Fruit fly (Drosophila melanogaster) whole organism, embryonic: ENCODE measurements around the gene CG15208.

ENCODE experiments used
- Atf-2 ChIP-seq: fragments of 200-800 bp; sonication (Bioruptor generic); optimal IDR thresholded peaks from 2 replicates; lab custom pipeline; 2016; ENCODE audit warnings: missing biosample characterization, missing genetic modification characterization
- CG10209 ChIP-seq: fragments of 200-800 bp; sonication (Bioruptor generic); optimal IDR thresholded peaks from 3 replicates; lab custom pipeline; 2017; ENCODE audit warnings: missing biosample characterization, mild to moderate bottlenecking, missing genetic modification characterization, missing genetic modification reagents
- CG10431 ChIP-seq: fragments of 200-800 bp; sonication (Bioruptor generic); optimal IDR thresholded peaks from 3 replicates; lab custom pipeline; 2018; ENCODE audit warnings: missing biosample characterization, mild to moderate bottlenecking, missing genetic modification characterization
- CG12071 ChIP-seq: fragments of 200-800 bp; sonication (Bioruptor generic); optimal IDR thresholded peaks from 3 replicates; lab custom pipeline; 2018; ENCODE audit warnings: missing biosample characterization, mild to moderate bottlenecking, missing genetic modification characterization
- CG12236 ChIP-seq: fragments of 200-800 bp; sonication (Bioruptor generic); optimal IDR thresholded peaks from 2 replicates; lab custom pipeline; 2016; ENCODE audit warnings: missing biosample characterization, missing genetic modification characterization
- CG15479 ChIP-seq: fragments of 200-800 bp; sonication (Bioruptor generic); optimal IDR thresholded peaks from 3 replicates; lab custom pipeline; 2019; ENCODE audit warnings: missing biosample characterization, mild to moderate bottlenecking, missing genetic modification characterization, moderate library complexity
- CG15696 ChIP-seq: fragments of 200-800 bp; sonication (Bioruptor generic); optimal IDR thresholded peaks from 2 replicates; lab custom pipeline; 2019; ENCODE audit warnings: missing biosample characterization, mild to moderate bottlenecking, missing genetic modification characterization, moderate library complexity
- CG2678 ChIP-seq: fragments of 200-800 bp; sonication (Bioruptor generic); optimal IDR thresholded peaks from 3 replicates; lab custom pipeline; 2019; ENCODE audit warnings: missing biosample characterization, mild to moderate bottlenecking, missing genetic modification characterization, moderate library complexity
- CG31224 ChIP-seq: fragments of 200-800 bp; sonication (Bioruptor generic); IDR thresholded peaks from 2 replicates; pipeline ENCODE4 v1.3.6; 2022; ENCODE audit warnings: missing biosample characterization, missing genetic modification characterization
- CG3726 ChIP-seq: fragments of 200-800 bp; sonication (Bioruptor generic); IDR thresholded peaks from 3 replicates; pipeline ENCODE4, ENCODE4 v1.3.6; 2022; ENCODE audit warnings: missing biosample characterization, missing genetic modification characterization
- CG42726 ChIP-seq: fragments of 200-800 bp; sonication (Bioruptor generic); IDR thresholded peaks from 2 replicates; pipeline ENCODE4 v1.3.6; 2022; ENCODE audit warnings: missing biosample characterization, missing genetic modification characterization; ENCODE audit not compliant: partially characterized antibody
- CG6254 ChIP-seq: fragments of 200-800 bp; sonication (Bioruptor generic); optimal IDR thresholded peaks from 3 replicates; lab custom pipeline; 2017; ENCODE audit warnings: mild to moderate bottlenecking, missing biosample characterization, missing genetic modification reagents, missing genetic modification characterization
- CG7963 ChIP-seq: fragments of 200-800 bp; sonication (Bioruptor generic); IDR thresholded peaks from 3 replicates; pipeline ENCODE4 v1.3.6; 2022; ENCODE audit warnings: missing biosample characterization, missing genetic modification characterization; ENCODE audit not compliant: partially characterized antibody
- CG8478 ChIP-seq: fragments of >200 bp; optimal IDR thresholded peaks from 2 replicates; lab custom pipeline; 2018
- CG8944 ChIP-seq: fragments of 200-800 bp; sonication (Bioruptor generic); optimal IDR thresholded peaks from 3 replicates; lab custom pipeline; 2016; ENCODE audit warnings: missing biosample characterization, missing genetic modification characterization
- Camta ChIP-seq: fragments of 200-800 bp; sonication (Bioruptor generic); optimal IDR thresholded peaks from 2 replicates; lab custom pipeline; 2016; ENCODE audit warnings: missing biosample characterization, missing genetic modification characterization
- CkIIα-i1 ChIP-seq: fragments of 200-800 bp; sonication (Bioruptor generic); IDR thresholded peaks from 2 replicates; pipeline ENCODE4 v1.3.6; 2022; ENCODE audit warnings: missing biosample characterization, missing genetic modification characterization
- D ChIP-seq, 2 experiments: fragments of 200-800 bp in 1 of 2; fragments of >200 bp in 1 of 2; sonication (Bioruptor generic) in 1 of 2; optimal IDR thresholded peaks; 2 replicates in 1 of 2; 3 replicates in 1 of 2; lab custom pipeline; 2017; ENCODE audit warnings: mild to moderate bottlenecking in 1 of 2, missing biosample characterization in 1 of 2, missing genetic modification characterization in 1 of 2, missing genetic modification reagents in 1 of 2
- Deaf1 ChIP-seq: fragments of 200-800 bp; optimal IDR thresholded peaks from 3 replicates; lab custom pipeline; 2019; ENCODE audit warnings: missing biosample characterization, mild to moderate bottlenecking, missing genetic modification characterization, moderate library complexity
- Doc3 ChIP-seq: fragments of 200-800 bp; sonication (Bioruptor generic); IDR thresholded peaks from 3 replicates; pipeline ENCODE4 v1.3.6; 2022; ENCODE audit warnings: missing biosample characterization, missing genetic modification characterization; ENCODE audit not compliant: partially characterized antibody
- E2f1 ChIP-seq: fragments of 200-800 bp; sonication (Bioruptor generic); IDR thresholded peaks from 2 replicates; pipeline ENCODE4 v1.3.6; 2022; ENCODE audit warnings: missing biosample characterization, missing genetic modification characterization
- HLH3B ChIP-seq: fragments of 200-800 bp; sonication (Bioruptor generic); IDR thresholded peaks from 2 replicates; pipeline ENCODE4 v1.3.6; 2022; ENCODE audit warnings: missing biosample characterization, missing genetic modification characterization
- HmgZ ChIP-seq: fragments of 200-800 bp; sonication (Bioruptor generic); optimal IDR thresholded peaks from 2 replicates; lab custom pipeline; 2018; ENCODE audit warnings: missing biosample characterization, mild to moderate bottlenecking, missing genetic modification characterization
- Hr39 ChIP-seq: fragments of >200 bp; optimal IDR thresholded peaks from 2 replicates; lab custom pipeline; 2017
- Neu2 ChIP-seq: fragments of 200-800 bp; sonication (Bioruptor generic); optimal IDR thresholded peaks from 3 replicates; lab custom pipeline; 2016; ENCODE audit warnings: missing biosample characterization, missing genetic modification characterization, borderline replicate concordance
- TFAM ChIP-seq: fragments of 200-800 bp; sonication (Bioruptor generic); optimal IDR thresholded peaks from 2 replicates; lab custom pipeline; 2017; ENCODE audit warnings: missing biosample characterization, missing genetic modification characterization, inconsistent platforms
- Xbp1 ChIP-seq: fragments of 200-800 bp; sonication (Bioruptor generic); optimal IDR thresholded peaks from 3 replicates; lab custom pipeline; 2016; ENCODE audit warnings: missing biosample characterization, mild to moderate bottlenecking, missing genetic modification characterization
- caup ChIP-seq: fragments of 200-800 bp; sonication (Bioruptor generic); optimal IDR thresholded peaks from 3 replicates; lab custom pipeline; 2017; ENCODE audit warnings: missing biosample characterization, mild to moderate bottlenecking, missing genetic modification characterization, moderate library complexity; ENCODE audit not compliant: severe bottlenecking
- chm ChIP-seq: fragments of 200-800 bp; sonication (Bioruptor generic); IDR thresholded peaks from 2 replicates; pipeline ENCODE4 v1.3.6; 2022; ENCODE audit warnings: missing biosample characterization, missing genetic modification characterization
- crc ChIP-seq: fragments of 200-800 bp; sonication (Bioruptor generic); optimal IDR thresholded peaks from 2 replicates; lab custom pipeline; 2016; ENCODE audit warnings: missing biosample characterization, missing genetic modification characterization
- dm ChIP-seq: fragments of 200-800 bp; sonication (Bioruptor generic); optimal IDR thresholded peaks from 3 replicates; lab custom pipeline; 2016; ENCODE audit warnings: missing biosample characterization, missing genetic modification characterization
- esg ChIP-seq: fragments of 200-800 bp; sonication (Bioruptor generic); conservative IDR thresholded peaks from 2 replicates; pipeline ENCODE4 v1.3.6; 2022; ENCODE audit warnings: missing biosample characterization, missing genetic modification characterization
- gsb-n ChIP-seq: fragments of 200-800 bp; sonication (Bioruptor generic); optimal IDR thresholded peaks from 3 replicates; lab custom pipeline; 2018; ENCODE audit warnings: missing biosample characterization, mild to moderate bottlenecking, missing genetic modification characterization
- ham ChIP-seq: fragments of 200-800 bp; sonication (Bioruptor generic); IDR thresholded peaks from 2 replicates; pipeline ENCODE4 v1.3.6; 2022; ENCODE audit warnings: missing biosample characterization, missing genetic modification characterization
- jigr1 ChIP-seq: fragments of 200-800 bp; sonication (Bioruptor generic); IDR thresholded peaks from 3 replicates; pipeline ENCODE4 v1.3.6; 2022; ENCODE audit warnings: missing biosample characterization, missing genetic modification characterization
- knrl ChIP-seq: fragments of 200-800 bp; sonication (Bioruptor generic); IDR thresholded peaks from 3 replicates; pipeline ENCODE4 v1.3.6; 2022; ENCODE audit warnings: missing biosample characterization, missing genetic modification characterization; ENCODE audit not compliant: partially characterized antibody
- lola ChIP-seq, 3 experiments: fragments of >200 bp in 2 of 3; fragments of 200-800 bp in 1 of 3; sonication (Bioruptor generic) in 1 of 3; optimal IDR thresholded peaks; 2 replicates each; lab custom pipeline; 2017 to 2019; ENCODE audit warnings: missing biosample characterization in 3 of 3, missing genetic modification characterization in 3 of 3, mild to moderate bottlenecking in 1 of 3, moderate library complexity in 1 of 3
- pan ChIP-seq, 4 experiments: fragments of >200 bp in 3 of 4; fragments of 200-800 bp in 1 of 4; sonication (Bioruptor generic) in 1 of 4; optimal IDR thresholded peaks in 3 of 4; IDR thresholded peaks in 1 of 4; 2 replicates each; pipeline versions ENCODE4 v1.3.6 to Lab custom; 2017 to 2022; ENCODE audit warnings: missing biosample characterization in 2 of 4, missing genetic modification characterization in 2 of 4, mixed read lengths in 1 of 4
- pho ChIP-seq: fragments of 200-800 bp; sonication (Bioruptor generic); optimal IDR thresholded peaks from 2 replicates; lab custom pipeline; 2016; ENCODE audit warnings: missing biosample characterization, missing genetic modification characterization
- psq ChIP-seq: fragments of 200-800 bp; sonication (Bioruptor generic); optimal IDR thresholded peaks from 2 replicates; lab custom pipeline; 2017; ENCODE audit warnings: missing biosample characterization, missing genetic modification characterization
- scrt ChIP-seq: fragments of 200-800 bp; sonication (Bioruptor generic); optimal IDR thresholded peaks from 2 replicates; lab custom pipeline; 2018; ENCODE audit warnings: missing biosample characterization, mild to moderate bottlenecking, missing genetic modification characterization, moderate library complexity
- sens-2 ChIP-seq: fragments of 200-800 bp; sonication (Bioruptor generic); IDR thresholded peaks from 2 replicates; pipeline ENCODE4 v1.3.6; 2022; ENCODE audit warnings: missing biosample characterization, missing genetic modification characterization
- sim ChIP-seq: fragments of 200-800 bp; sonication (Bioruptor generic); IDR thresholded peaks from 2 replicates; pipeline ENCODE4 v1.3.6; 2022; ENCODE audit warnings: missing biosample characterization, missing genetic modification characterization
- slbo ChIP-seq: fragments of 200-800 bp; sonication (Bioruptor generic); IDR thresholded peaks from 2 replicates; pipeline ENCODE4 v1.3.6; 2022; ENCODE audit warnings: missing biosample characterization, missing genetic modification characterization
- tna ChIP-seq: fragments of 200-800 bp; sonication (Bioruptor generic); IDR thresholded peaks from 2 replicates; pipeline ENCODE4 v1.3.6; 2022; ENCODE audit warnings: missing biosample characterization, missing genetic modification characterization; ENCODE audit not compliant: partially characterized antibody
- vnd ChIP-seq: fragments of 200-800 bp; sonication (Bioruptor generic); IDR thresholded peaks from 3 replicates; pipeline ENCODE4 v1.3.6; 2022; ENCODE audit warnings: missing biosample characterization, missing genetic modification characterization; ENCODE audit not compliant: partially characterized antibody
- wdn ChIP-seq: fragments of 200-800 bp; sonication (Bioruptor generic); IDR thresholded peaks from 2 replicates; pipeline ENCODE4 v1.3.6; 2022; ENCODE audit warnings: missing biosample characterization, missing genetic modification characterization
- zen2 ChIP-seq: fragments of 200-800 bp; sonication (Bioruptor generic); IDR thresholded peaks from 3 replicates; pipeline ENCODE4 v1.3.6; 2022; ENCODE audit warnings: missing biosample characterization, missing genetic modification characterization; ENCODE audit not compliant: partially characterized antibody
- zfh2 ChIP-seq: fragments of 200-800 bp; sonication (Bioruptor generic); optimal IDR thresholded peaks from 2 replicates; lab custom pipeline; 2016; ENCODE audit warnings: missing biosample characterization, missing genetic modification characterization

The CG15208 gene

dm6 chrX:10936599-10936998 is 36.8 kb downstream of the CG15208 start (continued):
- TF ChIP-seq CG12071 (peak; percentile 82), slbo (GFP tag; lab: Robert Waterston, UW) (peak; percentile 88), sens-2 (GFP tag; lab: Robert Waterston, UW) (peak; percentile 70), CG8478 (no peak), Xbp1 (GFP tag; lab: Kevin White, UChicago) (peak; percentile 85), CG15696 (tag; lab: Kevin White, UChicago) (peak; percentile 44), Camta (GFP tag; lab: Kevin White, UChicago) (peak; percentile 76), CG10209 (GFP tag; lab: Kevin White, UChicago) (peak; percentile 69), gsb-n (peak; percentile 77), HmgZ (tag; lab: Kevin White, UChicago) (peak; percentile 88), CG7963 (GFP tag; lab: Robert Waterston, UW) (no peak), CG10431 (GFP tag; lab: Kevin White, UChicago) (peak; percentile 15), E2f1 (peak; percentile 81), chm (GFP tag; lab: Robert Waterston, UW) (peak; percentile 63; the same call in 1 of the 2 replicates), D (optimal IDR thresholded peaks at IDR 0.05; lab: Kevin White, UChicago) (no peak), D (GFP tag; optimal IDR thresholded peaks at IDR 0.05; lab: Kevin White, UChicago) (peak; percentile 70), ham (no peak), scrt (peak; percentile 77), knrl (GFP tag; lab: Robert Waterston, UW) (no peak), crc (GFP tag; lab: Kevin White, UChicago) (peak; percentile 72), pho (GFP tag; lab: Kevin White, UChicago) (peak; percentile 47), esg (peak; percentile 85), Atf-2 (GFP tag; lab: Kevin White, UChicago) (peak; percentile 64), CG8944 (peak; percentile 62), TFAM (GFP tag; lab: Kevin White, UChicago) (no peak), pan (optimal IDR thresholded peaks at IDR 0.05; lab: Kevin White, UChicago) (no peak), pan (GFP tag; optimal IDR thresholded peaks at IDR 0.05 in 1 of 2, IDR thresholded peaks at IDR 0.05 in 1 of 2) (peak in 1 of 2 experiments; percentile 91), sim (GFP tag; lab: Robert Waterston, UW) (peak; percentile 57; the same call in 1 of the 2 replicates), Neu2 (GFP tag; lab: Kevin White, UChicago) (no peak), HLH3B (GFP tag; lab: Robert Waterston, UW) (peak; percentile 88), CkIIα-i1 (GFP tag; lab: Robert Waterston, UW) (no peak), CG6254 (GFP tag; lab: Kevin White, UChicago) (peak; percentile 58), zen2 (GFP tag; lab: Robert Waterston, UW) (no peak), wdn (GFP tag; lab: Robert Waterston, UW) (peak; percentile 50), CG31224 (peak; percentile 78), caup (GFP tag; lab: Kevin White, UChicago) (peak; percentile 82), CG3726 (GFP tag; lab: Robert Waterston, UW) (peak; percentile 67; the same call in 1 of the 3 replicates), CG15479 (GFP tag; lab: Kevin White, UChicago) (no peak), jigr1 (GFP tag; lab: Robert Waterston, UW) (peak; percentile 21; the same call in 1 of the 3 replicates), zfh2 (GFP tag; lab: Kevin White, UChicago) (peak; percentile 66), tna (GFP tag; lab: Robert Waterston, UW) (no peak), psq (GFP tag; lab: Kevin White, UChicago) (no peak), CG2678 (tag; lab: Kevin White, UChicago) (peak; percentile 92), CG42726 (GFP tag; lab: Robert Waterston, UW) (no peak), lola (GFP tag; optimal IDR thresholded peaks at IDR 0.05; lab: Kevin White, UChicago) (peak in 1 of 3 experiments; percentile 67), Doc3 (GFP tag; lab: Robert Waterston, UW) (no peak), dm (peak; percentile 52), vnd (no peak), Hr39 (lab: Kevin White, UChicago) (no peak), Deaf1 (tag; lab: Kevin White, UChicago) (peak; percentile 61), CG12236 (GFP tag; lab: Kevin White, UChicago) (peak; percentile 54)
